Fruit fly (Drosophila melanogaster) whole organism, adult: ENCODE results near the gene Dscam3.

ENCODE experiments used
- CG11617 ChIP-seq: fragments of 200-800 bp; sonication (Bioruptor generic); optimal IDR thresholded peaks from 2 replicates; lab custom pipeline; 2017; ENCODE audit warnings: mild to moderate bottlenecking, missing biosample characterization, missing genetic modification reagents, missing genetic modification characterization
- CG12768 ChIP-seq: fragments of 200-800 bp; sonication (Bioruptor generic); optimal IDR thresholded peaks from 2 replicates; lab custom pipeline; 2017; ENCODE audit warnings: missing biosample characterization, missing genetic modification characterization, mild to moderate bottlenecking, moderate library complexity, missing genetic modification reagents
- CG14711 ChIP-seq: fragments of 200-800 bp; sonication (Bioruptor generic); optimal IDR thresholded peaks from 2 replicates; lab custom pipeline; 2018; ENCODE audit warnings: missing biosample characterization, mild to moderate bottlenecking, missing genetic modification characterization, moderate library complexity
- CG1620 ChIP-seq: fragments of 200-800 bp; sonication (Bioruptor generic); optimal IDR thresholded peaks from 2 replicates; lab custom pipeline; 2016; ENCODE audit warnings: missing biosample characterization, missing genetic modification characterization
- CG33017 ChIP-seq: fragments of 200-800 bp; sonication (Bioruptor generic); optimal IDR thresholded peaks from 2 replicates; lab custom pipeline; 2018; ENCODE audit warnings: missing biosample characterization, mild to moderate bottlenecking, missing genetic modification characterization, moderate library complexity
- CG5204 ChIP-seq: fragments of 200-800 bp; sonication (Bioruptor generic); optimal IDR thresholded peaks from 2 replicates; lab custom pipeline; 2016; ENCODE audit warnings: missing biosample characterization, missing genetic modification characterization
- CG7045 ChIP-seq: fragments of 200-800 bp; sonication (Bioruptor generic); optimal IDR thresholded peaks from 2 replicates; lab custom pipeline; 2017; ENCODE audit warnings: missing biosample characterization, mild to moderate bottlenecking, missing genetic modification characterization
- CG7101 ChIP-seq: fragments of 200-800 bp; sonication (Bioruptor generic); optimal IDR thresholded peaks from 2 replicates; lab custom pipeline; 2018; ENCODE audit warnings: missing biosample characterization, mild to moderate bottlenecking, missing genetic modification characterization, moderate library complexity
- Clk ChIP-seq: fragments of 200-800 bp; sonication (Bioruptor generic); optimal IDR thresholded peaks from 2 replicates; lab custom pipeline; 2017; ENCODE audit warnings: missing biosample characterization, missing genetic modification characterization
- Crg-1 ChIP-seq: fragments of 200-800 bp; sonication (Bioruptor generic); optimal IDR thresholded peaks from 2 replicates; lab custom pipeline; 2016; ENCODE audit warnings: missing biosample characterization, missing genetic modification characterization
- Hr96 ChIP-seq: fragments of 200-800 bp; sonication (Bioruptor generic); optimal IDR thresholded peaks from 2 replicates; lab custom pipeline; 2016; ENCODE audit warnings: missing biosample characterization, missing genetic modification characterization
- Mnt ChIP-seq: fragments of 200-800 bp; sonication (Bioruptor generic); optimal IDR thresholded peaks from 2 replicates; lab custom pipeline; 2016; ENCODE audit warnings: missing biosample characterization, mild to moderate bottlenecking, missing genetic modification characterization
- bab1 ChIP-seq: fragments of 200-800 bp; sonication (Bioruptor generic); optimal IDR thresholded peaks from 3 replicates; lab custom pipeline; 2019; ENCODE audit warnings: missing biosample characterization, mild to moderate bottlenecking, missing genetic modification characterization, moderate library complexity
- cic ChIP-seq: fragments of 200-800 bp; sonication (Bioruptor generic); optimal IDR thresholded peaks from 2 replicates; lab custom pipeline; 2017; ENCODE audit warnings: missing biosample characterization, mild to moderate bottlenecking, missing genetic modification characterization, moderate library complexity
- cnc ChIP-seq, 2 experiments: fragments of >200 bp; optimal IDR thresholded peaks; 2 replicates each; lab custom pipeline; 2017
- kay ChIP-seq: fragments of 200-800 bp; sonication (Bioruptor generic); peaks from one replicate; lab custom pipeline; 2016; ENCODE audit warnings: missing biosample characterization, missing genetic modification characterization, borderline replicate concordance
- ovo ChIP-seq: fragments of 200-800 bp; sonication (Bioruptor generic); optimal IDR thresholded peaks from 2 replicates; lab custom pipeline; 2016; ENCODE audit warnings: missing biosample characterization, missing genetic modification characterization
- pad ChIP-seq: fragments of 200-800 bp; sonication (Bioruptor generic); optimal IDR thresholded peaks from 3 replicates; lab custom pipeline; 2017; ENCODE audit warnings: missing biosample characterization, missing genetic modification characterization, mild to moderate bottlenecking, moderate library complexity, missing genetic modification reagents
- tj ChIP-seq: fragments of 200-800 bp; sonication (Bioruptor generic); optimal IDR thresholded peaks from 3 replicates; lab custom pipeline; 2017; ENCODE audit warnings: missing biosample characterization, mild to moderate bottlenecking, missing genetic modification characterization, moderate library complexity
- toe ChIP-seq: fragments of 200-800 bp; sonication (Bioruptor generic); optimal IDR thresholded peaks from 2 replicates; lab custom pipeline; 2016; ENCODE audit warnings: missing biosample characterization, missing genetic modification characterization

Gene Dscam3

dm6 chr3R:17434330-17434729, 71.1 kb downstream of the Dscam3 start, which contains the start of gene CG44090:
Gene CG44090 (minus strand): TSS chr3R:17434430.
- TF ChIP-seq Crg-1 (GFP tag; lab: Kevin White, UChicago) (no peak), CG7101 (tag; lab: Kevin White, UChicago) (no peak), kay (GFP tag; lab: Kevin White, UChicago) (peak; percentile 36), CG12768 (GFP tag; lab: Kevin White, UChicago) (no peak), Mnt (no peak)

- TF ChIP-seq CG33017 (tag; lab: Kevin White, UChicago) (no peak), bab1 (GFP tag; lab: Kevin White, UChicago) (no peak), CG7101 (tag; lab: Kevin White, UChicago) (no peak), toe (no peak), cnc (optimal IDR thresholded peaks at IDR 0.05; lab: Kevin White, UChicago) (no peak), ovo (GFP tag; lab: Kevin White, UChicago) (no peak), pad (GFP tag; lab: Kevin White, UChicago) (no peak), cic (no peak)
Observed at dm6 chr3R:17433117-17433516, 72.3 kb downstream of the Dscam3 start.

- TF ChIP-seq CG5204 (GFP tag; lab: Kevin White, UChicago): no peak
- TF ChIP-seq CG33017 (tag; lab: Kevin White, UChicago): no peak
- TF ChIP-seq cnc (optimal IDR thresholded peaks at IDR 0.05; lab: Kevin White, UChicago): no peak
- no peak for TF ChIP-seq ovo (GFP tag; lab: Kevin White, UChicago)
- TF ChIP-seq Hr96 (GFP tag; lab: Kevin White, UChicago): no peak
- no peak for TF ChIP-seq Mnt
- no peak for TF ChIP-seq CG14711 (tag; lab: Kevin White, UChicago)
- TF ChIP-seq kay (GFP tag; lab: Kevin White, UChicago): no peak
- TF ChIP-seq pad (GFP tag; lab: Kevin White, UChicago): no peak
- no peak for TF ChIP-seq tj
- TF ChIP-seq CG1620 (GFP tag; lab: Kevin White, UChicago): no peak
- TF ChIP-seq Crg-1 (GFP tag; lab: Kevin White, UChicago): no peak
- TF ChIP-seq cic: no peak
- no peak for TF ChIP-seq CG7045 (GFP tag; lab: Kevin White, UChicago)
- no peak for TF ChIP-seq CG12768 (GFP tag; lab: Kevin White, UChicago)
- no peak for TF ChIP-seq bab1 (GFP tag; lab: Kevin White, UChicago)
- TF ChIP-seq toe: no peak
Observed at dm6 chr3R:17430481-17430880, 75.0 kb downstream of the Dscam3 start.

- TF ChIP-seq CG7045 (GFP tag; lab: Kevin White, UChicago) (no peak), CG1620 (GFP tag; lab: Kevin White, UChicago) (no peak), bab1 (GFP tag; lab: Kevin White, UChicago) (no peak), tj (no peak), CG14711 (tag; lab: Kevin White, UChicago) (no peak), Mnt (no peak), CG11617 (GFP tag; lab: Kevin White, UChicago) (no peak), kay (GFP tag; lab: Kevin White, UChicago) (no peak), Crg-1 (GFP tag; lab: Kevin White, UChicago) (no peak), cnc (optimal IDR thresholded peaks at IDR 0.05; lab: Kevin White, UChicago) (no peak), CG12768 (GFP tag; lab: Kevin White, UChicago) (no peak), Hr96 (GFP tag; lab: Kevin White, UChicago) (no peak), toe (no peak), pad (GFP tag; lab: Kevin White, UChicago) (no peak), CG33017 (tag; lab: Kevin White, UChicago) (no peak), Clk (GFP tag; lab: Kevin White, UChicago) (no peak), cic (no peak), CG7101 (tag; lab: Kevin White, UChicago) (no peak), ovo (GFP tag; lab: Kevin White, UChicago) (no peak), CG5204 (GFP tag; lab: Kevin White, UChicago) (no peak)
Observed at dm6 chr3R:17426265-17426664, 79.2 kb downstream of the Dscam3 start.

- no peak for TF ChIP-seq CG7101 (tag; lab: Kevin White, UChicago)
- no peak for TF ChIP-seq toe
- no peak for TF ChIP-seq CG12768 (GFP tag; lab: Kevin White, UChicago)
- no peak for TF ChIP-seq CG33017 (tag; lab: Kevin White, UChicago)
- no peak for TF ChIP-seq bab1 (GFP tag; lab: Kevin White, UChicago)
- no peak for TF ChIP-seq cnc (optimal IDR thresholded peaks at IDR 0.05; lab: Kevin White, UChicago)
- TF ChIP-seq CG7045 (GFP tag; lab: Kevin White, UChicago): no peak
- TF ChIP-seq CG11617 (GFP tag; lab: Kevin White, UChicago): no peak
- TF ChIP-seq Clk (GFP tag; lab: Kevin White, UChicago): no peak
- no peak for TF ChIP-seq kay (GFP tag; lab: Kevin White, UChicago)
Observed at dm6 chr3R:17425417-17425915, 80.0 kb downstream of the Dscam3 start, which contains the start of gene cysu. Gene cysu (plus strand): TSS chr3R:17425768.
